Worm (Caenorhabditis elegans) whole organism, midembryonic: ENCODE measurements around the gene memb-1.

Experiments used
- T22C8.4 ChIP-seq: fragments of 200-800 bp; sonication (Bioruptor generic); IDR thresholded peaks from 2 replicates; pipeline ENCODE4 v1.3.6; 2022; ENCODE audit warnings: missing genetic modification characterization, missing compliant biosample characterization
- flt-1 ChIP-seq: fragments of 200-800 bp; sonication (Bioruptor generic); IDR thresholded peaks from 2 replicates; pipeline ENCODE4 v1.3.6; 2022; ENCODE audit warnings: missing genetic modification characterization, missing compliant biosample characterization
- med-1 ChIP-seq: sonication (generic microtip); optimal IDR thresholded peaks from 2 replicates; lab custom pipeline; 2017; ENCODE audit warnings: missing genetic modification characterization, mild to moderate bottlenecking, missing compliant biosample characterization, antibody characterized with exemption, missing genetic modification reagents; ENCODE audit not compliant: insufficient read depth

- no peak for TF ChIP-seq T22C8.4 (GFP tag; lab: Robert Waterston, UW)
- TF ChIP-seq flt-1 (GFP tag; lab: Robert Waterston, UW) = no peak
- no peak for TF ChIP-seq med-1
Measured at ce11 chrX:9436843-9437312, 4.5 kb downstream of the memb-1 start, which contains the start of gene tbb-4.
